Worm (Caenorhabditis elegans) whole organism, L3 larva: ENCODE results near the gene clec-36.

Source experiments
- R02D3.7 ChIP-seq: fragments of 150-350 bp; optimal IDR thresholded peaks from 2 replicates; lab custom pipeline; 2014; ENCODE audit warnings: missing biosample characterization, missing genetic modification characterization
- mdl-1 ChIP-seq: fragments of 150-350 bp; optimal IDR thresholded peaks from 2 replicates; lab custom pipeline; 2014; ENCODE audit warnings: missing biosample characterization, missing genetic modification characterization
- nhr-77 ChIP-seq: fragments of 150-350 bp; optimal IDR thresholded peaks from 2 replicates; lab custom pipeline; 2014; ENCODE audit warnings: missing biosample characterization, missing genetic modification characterization

- no peak for TF ChIP-seq R02D3.7 (tag; lab: Kevin White, UChicago)
- TF ChIP-seq mdl-1 (tag; lab: Kevin White, UChicago): no peak
- TF ChIP-seq nhr-77 (tag; lab: Kevin White, UChicago): no peak
These were observed 43.6 kb downstream of the clec-36 start for ce11 chrV:16804795-16805194.
